Fruit fly (Drosophila melanogaster) whole organism, embryonic: Measurements from ENCODE around the gene Rpn2.

Experiments
- Abd-B ChIP-seq: fragments of 200-800 bp; sonication (Bioruptor generic); optimal IDR thresholded peaks from 2 replicates; lab custom pipeline; 2018; ENCODE audit warnings: missing biosample characterization, mild to moderate bottlenecking, missing genetic modification characterization, moderate library complexity
- Adf1 ChIP-seq: fragments of 200-800 bp; sonication (Bioruptor generic); IDR thresholded peaks from 2 replicates; pipeline ENCODE4 v1.3.6; 2022; ENCODE audit warnings: missing biosample characterization, missing genetic modification characterization
- CG10267 ChIP-seq: fragments of 200-800 bp; sonication (Bioruptor generic); optimal IDR thresholded peaks from 2 replicates; lab custom pipeline; 2018; ENCODE audit warnings: missing biosample characterization, mild to moderate bottlenecking, missing genetic modification characterization, moderate library complexity
- CG11247 ChIP-seq: fragments of 200-800 bp; sonication (Bioruptor generic); IDR thresholded peaks from 2 replicates; pipeline ENCODE4 v1.3.6; 2022; ENCODE audit warnings: missing biosample characterization, missing genetic modification characterization
- CG12659 ChIP-seq: fragments of 200-800 bp; sonication (Bioruptor generic); optimal IDR thresholded peaks from 3 replicates; lab custom pipeline; 2017; ENCODE audit warnings: mild to moderate bottlenecking, missing biosample characterization, missing genetic modification reagents, missing genetic modification characterization
- CG13424 ChIP-seq: fragments of 200-800 bp; sonication (Bioruptor generic); optimal IDR thresholded peaks from 2 replicates; lab custom pipeline; 2019; ENCODE audit warnings: missing biosample characterization, mild to moderate bottlenecking, missing genetic modification characterization, moderate library complexity
- CG14014 ChIP-seq: fragments of 200-800 bp; sonication (Bioruptor generic); IDR thresholded peaks from 2 replicates; pipeline ENCODE4 v1.3.6; 2022; ENCODE audit warnings: missing biosample characterization, missing genetic modification characterization
- CG14965 ChIP-seq: fragments of 200-800 bp; sonication (Bioruptor generic); optimal IDR thresholded peaks from 2 replicates; lab custom pipeline; 2016; ENCODE audit warnings: missing biosample characterization, missing genetic modification characterization, borderline replicate concordance
- CG17802 ChIP-seq: fragments of 200-800 bp; sonication (Bioruptor generic); optimal IDR thresholded peaks from 2 replicates; lab custom pipeline; 2018; ENCODE audit warnings: missing biosample characterization, mild to moderate bottlenecking, missing genetic modification characterization, moderate library complexity
- CG18476 ChIP-seq: fragments of 200-800 bp; sonication (Bioruptor generic); optimal IDR thresholded peaks from 2 replicates; lab custom pipeline; 2016; ENCODE audit warnings: missing biosample characterization, mild to moderate bottlenecking, missing genetic modification characterization
- CG2678 ChIP-seq: fragments of 200-800 bp; sonication (Bioruptor generic); optimal IDR thresholded peaks from 3 replicates; lab custom pipeline; 2019; ENCODE audit warnings: missing biosample characterization, mild to moderate bottlenecking, missing genetic modification characterization, moderate library complexity
- CG30431 ChIP-seq: fragments of 200-800 bp; sonication (Bioruptor generic); optimal IDR thresholded peaks from 2 replicates; lab custom pipeline; 2017; ENCODE audit warnings: missing biosample characterization, missing genetic modification characterization
- CG32532 ChIP-seq: fragments of 200-800 bp; sonication (Bioruptor generic); IDR thresholded peaks from 2 replicates; pipeline ENCODE4 v1.3.6; 2022; ENCODE audit warnings: missing biosample characterization, missing genetic modification characterization
- CG33213 ChIP-seq: fragments of 200-800 bp; sonication (Bioruptor generic); optimal IDR thresholded peaks from 3 replicates; lab custom pipeline; 2016; ENCODE audit warnings: missing biosample characterization, missing genetic modification characterization
- CG3407 ChIP-seq: fragments of 200-800 bp; sonication (Bioruptor generic); optimal IDR thresholded peaks from 2 replicates; lab custom pipeline; 2018; ENCODE audit warnings: missing biosample characterization, mild to moderate bottlenecking, missing genetic modification characterization
- CG4854 ChIP-seq: fragments of 200-800 bp; sonication (Bioruptor generic); optimal IDR thresholded peaks from 2 replicates; lab custom pipeline; 2016; ENCODE audit warnings: missing biosample characterization, missing genetic modification characterization, inconsistent platforms
- CG5953 ChIP-seq: fragments of 200-800 bp; sonication (Bioruptor generic); IDR thresholded peaks from 2 replicates; pipeline ENCODE4 v1.3.6; 2022; ENCODE audit warnings: missing biosample characterization, missing genetic modification characterization
- CG6175 ChIP-seq: fragments of 200-800 bp; sonication (Bioruptor generic); IDR thresholded peaks from 3 replicates; pipeline ENCODE4 v1.3.6; 2022; ENCODE audit warnings: missing biosample characterization, missing genetic modification characterization
- CG7372 ChIP-seq: fragments of 200-800 bp; sonication (Bioruptor generic); IDR thresholded peaks from 2 replicates; pipeline ENCODE4 v1.3.6; 2022; ENCODE audit warnings: missing biosample characterization, missing genetic modification characterization
- D ChIP-seq, 2 experiments: fragments of 200-800 bp in 1 of 2; fragments of >200 bp in 1 of 2; sonication (Bioruptor generic) in 1 of 2; optimal IDR thresholded peaks; 2 replicates in 1 of 2; 3 replicates in 1 of 2; lab custom pipeline; 2017; ENCODE audit warnings: mild to moderate bottlenecking in 1 of 2, missing biosample characterization in 1 of 2, missing genetic modification characterization in 1 of 2, missing genetic modification reagents in 1 of 2
- Dek ChIP-seq: fragments of 200-800 bp; sonication (Bioruptor generic); optimal IDR thresholded peaks from 3 replicates; lab custom pipeline; 2019; ENCODE audit warnings: missing biosample characterization, mild to moderate bottlenecking, missing genetic modification characterization, moderate library complexity
- Dp ChIP-seq: fragments of 200-800 bp; sonication (Bioruptor generic); optimal IDR thresholded peaks from 2 replicates; lab custom pipeline; 2018; ENCODE audit warnings: missing biosample characterization, mild to moderate bottlenecking, missing genetic modification characterization, moderate library complexity
- Dref ChIP-seq: fragments of 200-800 bp; sonication (Bioruptor generic); IDR thresholded peaks from 2 replicates; pipeline ENCODE4 v1.3.6; 2022; ENCODE audit warnings: missing biosample characterization, missing genetic modification characterization
- Hr39 ChIP-seq: fragments of >200 bp; optimal IDR thresholded peaks from 2 replicates; lab custom pipeline; 2017
- Lhr ChIP-seq: fragments of 200-800 bp; sonication (Bioruptor generic); optimal IDR thresholded peaks from 3 replicates; lab custom pipeline; 2017; ENCODE audit warnings: mild to moderate bottlenecking, missing biosample characterization, missing genetic modification reagents, missing genetic modification characterization
- NFAT ChIP-seq: fragments of 200-800 bp; sonication (Bioruptor generic); IDR thresholded peaks from 2 replicates; pipeline ENCODE4 v1.3.6; 2022; ENCODE audit warnings: missing biosample characterization, missing genetic modification characterization
- Neu2 ChIP-seq: fragments of 200-800 bp; sonication (Bioruptor generic); optimal IDR thresholded peaks from 3 replicates; lab custom pipeline; 2016; ENCODE audit warnings: missing biosample characterization, missing genetic modification characterization, borderline replicate concordance
- Rfx ChIP-seq: fragments of 200-800 bp; sonication (Bioruptor generic); IDR thresholded peaks from 2 replicates; pipeline ENCODE4 v1.3.6; 2022; ENCODE audit warnings: missing biosample characterization, missing genetic modification characterization
- Sry-β ChIP-seq: fragments of 200-800 bp; sonication (Bioruptor generic); optimal IDR thresholded peaks from 2 replicates; lab custom pipeline; 2018; ENCODE audit warnings: missing biosample characterization, mild to moderate bottlenecking, missing genetic modification characterization, moderate library complexity
- Xbp1 ChIP-seq: fragments of 200-800 bp; sonication (Bioruptor generic); optimal IDR thresholded peaks from 3 replicates; lab custom pipeline; 2016; ENCODE audit warnings: missing biosample characterization, mild to moderate bottlenecking, missing genetic modification characterization
- abd-A ChIP-seq: fragments of 200-800 bp; sonication (Bioruptor generic); optimal IDR thresholded peaks from 3 replicates; lab custom pipeline; 2019; ENCODE audit warnings: missing biosample characterization, mild to moderate bottlenecking, missing genetic modification characterization, moderate library complexity
- ato ChIP-seq: fragments of 200-800 bp; sonication (Bioruptor generic); IDR thresholded peaks from 2 replicates; pipeline ENCODE4 v1.3.6; 2022; ENCODE audit warnings: missing biosample characterization, missing genetic modification characterization; ENCODE audit not compliant: partially characterized antibody
- az2 ChIP-seq: fragments of 200-800 bp; sonication (Bioruptor generic); optimal IDR thresholded peaks from 3 replicates; lab custom pipeline; 2016; ENCODE audit warnings: missing biosample characterization, missing genetic modification characterization
- bbx ChIP-seq: fragments of 200-800 bp; sonication (Bioruptor generic); IDR thresholded peaks from 2 replicates; pipeline ENCODE4 v1.3.6; 2022; ENCODE audit warnings: missing biosample characterization, missing genetic modification characterization; ENCODE audit not compliant: partially characterized antibody
- cas ChIP-seq: fragments of 200-800 bp; sonication (Bioruptor generic); IDR thresholded peaks from 2 replicates; pipeline ENCODE4 v1.3.6; 2022; ENCODE audit warnings: missing biosample characterization, missing genetic modification characterization
- caup ChIP-seq: fragments of 200-800 bp; sonication (Bioruptor generic); optimal IDR thresholded peaks from 3 replicates; lab custom pipeline; 2017; ENCODE audit warnings: missing biosample characterization, mild to moderate bottlenecking, missing genetic modification characterization, moderate library complexity; ENCODE audit not compliant: severe bottlenecking
- cwo ChIP-seq: fragments of 200-800 bp; sonication (Bioruptor generic); optimal IDR thresholded peaks from 3 replicates; lab custom pipeline; 2017; ENCODE audit warnings: missing biosample characterization, missing genetic modification characterization, mild to moderate bottlenecking, moderate library complexity, missing genetic modification reagents
- ewg ChIP-seq: fragments of 200-800 bp; sonication (Bioruptor generic); optimal IDR thresholded peaks from 3 replicates; lab custom pipeline; 2017; ENCODE audit warnings: mild to moderate bottlenecking, missing biosample characterization, missing genetic modification reagents, missing genetic modification characterization
- fu2 ChIP-seq: fragments of 200-800 bp; sonication (Bioruptor generic); optimal IDR thresholded peaks from 2 replicates; lab custom pipeline; 2016; ENCODE audit warnings: missing biosample characterization, missing genetic modification characterization
- hbn ChIP-seq: fragments of 200-800 bp; sonication (Bioruptor generic); IDR thresholded peaks from 2 replicates; pipeline ENCODE4 v1.3.6; 2022; ENCODE audit warnings: missing biosample characterization, missing genetic modification characterization; ENCODE audit not compliant: partially characterized antibody
- nau ChIP-seq: fragments of 200-800 bp; sonication (Bioruptor generic); optimal IDR thresholded peaks from 3 replicates; lab custom pipeline; 2017; ENCODE audit warnings: missing biosample characterization, mild to moderate bottlenecking, missing genetic modification characterization, missing genetic modification reagents
- org-1 ChIP-seq: fragments of 200-800 bp; sonication (Bioruptor generic); optimal IDR thresholded peaks from 2 replicates; lab custom pipeline; 2017; ENCODE audit warnings: missing biosample characterization, missing genetic modification characterization
- pb ChIP-seq: fragments of 200-800 bp; sonication (Bioruptor generic); optimal IDR thresholded peaks from 3 replicates; lab custom pipeline; 2016; ENCODE audit warnings: missing biosample characterization, missing genetic modification characterization
- pho ChIP-seq: fragments of 200-800 bp; sonication (Bioruptor generic); optimal IDR thresholded peaks from 2 replicates; lab custom pipeline; 2016; ENCODE audit warnings: missing biosample characterization, missing genetic modification characterization
- pum ChIP-seq: fragments of 200-800 bp; sonication (Bioruptor generic); optimal IDR thresholded peaks from 2 replicates; lab custom pipeline; 2016; ENCODE audit warnings: missing biosample characterization, missing genetic modification characterization
- schlank ChIP-seq: fragments of 200-800 bp; sonication (Bioruptor generic); optimal IDR thresholded peaks from 2 replicates; lab custom pipeline; 2018; ENCODE audit warnings: missing biosample characterization, mild to moderate bottlenecking, missing genetic modification characterization
- sima ChIP-seq: fragments of 200-800 bp; sonication (Bioruptor generic); optimal IDR thresholded peaks from 2 replicates; lab custom pipeline; 2016; ENCODE audit warnings: missing biosample characterization, missing genetic modification characterization
- stc ChIP-seq: fragments of 200-800 bp; sonication (Bioruptor generic); IDR thresholded peaks from 2 replicates; pipeline ENCODE4 v1.3.6; 2022; ENCODE audit warnings: missing biosample characterization, missing genetic modification characterization
- sug ChIP-seq: fragments of 200-800 bp; optimal IDR thresholded peaks from 2 replicates; lab custom pipeline; 2019; ENCODE audit warnings: missing biosample characterization, mild to moderate bottlenecking, missing genetic modification characterization, moderate library complexity

Rpn2 gene

DNA sequence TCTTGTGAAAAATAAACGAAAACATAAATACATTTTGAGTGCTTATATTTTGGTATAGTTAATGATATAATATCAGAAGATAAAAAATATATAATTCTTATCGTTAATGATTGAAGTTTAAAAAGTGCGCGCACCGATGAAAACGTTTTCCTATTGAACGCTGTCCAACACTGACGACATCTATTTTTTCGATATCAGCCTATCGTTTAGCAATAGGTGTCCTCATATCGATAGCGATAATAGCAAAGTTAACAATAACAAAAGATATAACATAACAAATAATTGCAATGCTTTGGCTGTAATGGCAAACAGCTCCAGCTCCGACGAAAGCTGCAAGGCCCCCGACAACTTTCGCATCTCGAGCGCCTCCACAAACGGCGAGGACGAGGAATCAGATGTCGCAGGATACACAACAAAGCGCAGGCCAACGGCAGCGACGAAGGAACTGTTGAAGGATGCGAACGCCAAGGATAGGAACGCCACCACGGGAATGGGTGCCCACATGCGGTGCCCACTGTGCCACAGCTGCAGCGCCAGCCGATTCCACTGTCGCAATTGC lies 37.1 kb upstream of the Rpn2 start, which contains the start of gene Atg14 (continued):
- TF ChIP-seq CG6175 (no peak), D (optimal IDR thresholded peaks at IDR 0.05; lab: Kevin White, UChicago) (no peak), D (GFP tag; optimal IDR thresholded peaks at IDR 0.05; lab: Kevin White, UChicago) (no peak), pum (GFP tag; lab: Kevin White, UChicago) (no peak), caup (GFP tag; lab: Kevin White, UChicago) (no peak), Xbp1 (GFP tag; lab: Kevin White, UChicago) (peak; percentile 15), hbn (GFP tag; lab: Robert Waterston, UW) (peak; percentile 92), abd-A (tag; lab: Kevin White, UChicago) (no peak), CG10267 (tag; lab: Kevin White, UChicago) (peak; percentile 99), nau (GFP tag; lab: Kevin White, UChicago) (no peak), Abd-B (GFP tag; lab: Kevin White, UChicago) (peak; percentile 11), Dp (GFP tag; lab: Kevin White, UChicago) (peak; percentile 97), ewg (no peak), NFAT (GFP tag; lab: Robert Waterston, UW) (no peak), Lhr (GFP tag; lab: Kevin White, UChicago) (no peak), sima (GFP tag; lab: Kevin White, UChicago) (no peak), CG3407 (no peak), ato (GFP tag; lab: Robert Waterston, UW) (peak; percentile 92), CG33213 (GFP tag; lab: Kevin White, UChicago) (no peak), CG14014 (GFP tag; lab: Robert Waterston, UW) (no peak), Hr39 (lab: Kevin White, UChicago) (no peak), cas (GFP tag; lab: Robert Waterston, UW) (no peak), cwo (GFP tag; lab: Kevin White, UChicago) (no peak), pho (GFP tag; lab: Kevin White, UChicago) (no peak), CG2678 (peak; percentile 19), CG17802 (tag; lab: Kevin White, UChicago) (no peak), az2 (GFP tag; lab: Kevin White, UChicago) (no peak), Sry-β (GFP tag; lab: Kevin White, UChicago) (no peak), Neu2 (GFP tag; lab: Kevin White, UChicago) (no peak), CG7372 (GFP tag; lab: Robert Waterston, UW) (no peak), Dref (GFP tag; lab: Robert Waterston, UW) (peak; percentile 93), Adf1 (GFP tag; lab: Robert Waterston, UW) (no peak), Rfx (GFP tag; lab: Robert Waterston, UW) (peak; percentile 41; the same call in 1 of the 2 replicates), pb (no peak), fu2 (GFP tag; lab: Kevin White, UChicago) (no peak), CG4854 (GFP tag; lab: Kevin White, UChicago) (no peak), CG14965 (no peak)

DNA sequence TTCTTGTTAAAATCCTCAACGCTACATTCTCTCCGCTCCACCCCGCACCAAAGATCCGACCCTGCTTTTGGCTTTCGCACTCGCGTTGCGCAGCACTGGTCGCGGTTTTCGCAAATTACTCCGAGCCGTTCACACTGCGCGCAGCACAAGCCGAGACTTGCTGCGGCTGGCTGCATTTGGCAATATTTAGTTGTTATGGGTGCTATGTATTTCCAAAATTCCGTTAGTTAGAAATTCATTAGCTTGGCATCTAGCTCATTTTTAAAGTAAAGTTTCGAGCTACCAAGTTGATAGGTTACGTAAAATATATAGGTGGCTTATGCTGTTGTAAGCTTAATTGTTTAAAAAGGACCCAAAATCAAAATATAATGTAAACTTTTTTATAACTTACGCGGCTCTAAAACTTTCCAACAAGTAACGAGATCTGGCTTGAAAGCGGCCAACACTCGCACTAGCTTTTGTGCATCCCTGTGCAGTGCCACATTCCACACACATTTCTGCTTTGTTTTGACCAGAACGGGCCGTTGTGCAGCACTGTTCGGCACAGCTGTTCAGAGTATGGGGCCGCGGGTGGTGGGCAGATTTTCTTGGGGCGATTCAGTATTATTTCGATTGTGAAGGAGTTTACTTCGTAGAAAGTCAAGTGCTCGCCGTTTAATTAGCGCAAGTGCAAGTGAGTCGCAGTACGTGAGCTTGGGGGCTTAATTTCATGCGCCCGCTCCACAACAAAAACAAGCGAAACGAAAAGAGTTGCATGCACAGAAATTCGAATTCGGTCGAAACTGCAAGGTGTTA lies 30.3 kb upstream of the Rpn2 start, which contains the start of the genes yem and Ctl2:
TSS of gene yem (minus strand) at position 63 of the 795 bp plus-strand sequence.
TSS of gene Ctl2 (plus strand) at position 554 of the 795 bp plus-strand sequence.
- TF ChIP-seq schlank (tag; lab: Kevin White, UChicago) (no peak), CG18476 (GFP tag; lab: Kevin White, UChicago) (peak; percentile 76), sug (tag; lab: Kevin White, UChicago) (peak; percentile 76), bbx (GFP tag; lab: Robert Waterston, UW) (peak; percentile 65), CG30431 (GFP tag; lab: Kevin White, UChicago) (peak; percentile 56), CG13424 (tag; lab: Kevin White, UChicago) (peak; percentile 71), stc (GFP tag; lab: Robert Waterston, UW) (no peak), CG11247 (GFP tag; lab: Robert Waterston, UW) (peak; percentile 50), Dek (tag; lab: Kevin White, UChicago) (peak; percentile 67), CG5953 (no peak), CG32532 (GFP tag; lab: Robert Waterston, UW) (no peak; the same call in none of the 2 replicates), org-1 (GFP tag; lab: Kevin White, UChicago) (no peak), CG12659 (GFP tag; lab: Kevin White, UChicago) (peak; percentile 79)
